Worm (Caenorhabditis elegans): Measurements from ENCODE around the gene str-204.

Gene str-204

DNA sequence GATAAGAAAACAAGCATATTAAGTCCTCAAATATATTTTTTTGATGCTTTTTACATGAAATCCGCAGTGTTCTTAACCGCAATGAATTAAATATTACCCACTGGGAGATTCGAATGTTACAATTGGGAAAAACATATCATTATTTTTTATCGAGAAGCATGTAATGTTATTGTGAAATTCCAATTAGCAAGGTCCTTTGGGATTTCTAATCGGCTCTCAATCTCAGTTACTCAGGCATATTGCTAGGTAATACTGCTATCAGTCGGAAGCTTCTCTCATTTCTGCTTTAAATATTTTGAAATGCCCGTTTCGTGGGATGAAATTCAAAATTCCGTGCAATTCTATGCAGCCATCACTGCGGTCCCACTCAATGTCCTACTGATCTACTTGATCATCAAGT lies at the start of gene str-204:
Gene str-204, plus strand, starts transcription at position 301 of the 400 bp plus-strand sequence.
- no peak for TF ChIP-seq nhr-76 (tag; optimal IDR thresholded peaks at IDR 0.05)
- TF ChIP-seq cnd-1 (tag; optimal IDR thresholded peaks at IDR 0.05) = no peak
- TF ChIP-seq ztf-11 (tag; optimal IDR thresholded peaks at IDR 0.05) = no peak
- no peak for TF ChIP-seq unc-62 (GFP tag; optimal IDR thresholded peaks at IDR 0.05)
- TF ChIP-seq elt-1 (tag; optimal IDR thresholded peaks at IDR 0.05; ENCODE audit: borderline replicate concordance, insufficient read depth) = no peak
- TF ChIP-seq sem-2 (GFP tag; optimal IDR thresholded peaks at IDR 0.05) = no peak
- TF ChIP-seq lin-32 (GFP tag; optimal IDR thresholded peaks at IDR 0.05) = no peak
- no peak for TF ChIP-seq elt-3 (tag; optimal IDR thresholded peaks at IDR 0.05)
- no peak for TF ChIP-seq bed-3 (GFP tag; optimal IDR thresholded peaks at IDR 0.05)
- no peak for TF ChIP-seq tbx-8 (GFP tag; optimal IDR thresholded peaks at IDR 0.05)
- TF ChIP-seq drap-1 (GFP tag; optimal IDR thresholded peaks at IDR 0.05) = no peak
- TF ChIP-seq nhr-28 (tag; optimal IDR thresholded peaks at IDR 0.05) = no peak
- no peak for TF ChIP-seq sptf-1 (tag; optimal IDR thresholded peaks at IDR 0.05)
- no peak for TF ChIP-seq ceh-39 (tag; optimal IDR thresholded peaks at IDR 0.05)
- no peak for TF ChIP-seq ceh-43 (GFP tag; optimal IDR thresholded peaks at IDR 0.05)
- no peak for TF ChIP-seq lsy-2 (tag; optimal IDR thresholded peaks at IDR 0.05)
- no peak for TF ChIP-seq mab-5 (tag; optimal IDR thresholded peaks at IDR 0.05)
- TF ChIP-seq flh-1 (GFP tag; optimal IDR thresholded peaks at IDR 0.05) = no peak

DNA sequence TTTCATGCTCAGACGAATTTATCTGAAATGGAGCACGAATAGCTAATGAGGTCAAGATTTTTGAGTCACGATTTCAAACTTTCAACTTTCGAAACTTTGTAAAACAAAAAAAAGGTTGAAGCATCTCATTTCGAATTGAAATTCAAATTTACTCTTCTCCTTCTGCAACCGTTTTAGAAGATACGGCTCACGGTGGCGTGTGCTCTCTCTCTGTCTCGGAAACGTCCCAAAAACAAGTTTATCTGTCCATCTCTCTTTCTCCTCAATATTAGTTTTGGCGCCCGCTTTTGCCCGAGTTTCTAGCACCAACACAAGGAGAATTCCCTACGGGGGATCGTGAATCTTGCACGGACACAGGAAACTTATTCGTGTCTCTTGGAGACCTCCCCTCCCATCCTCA lies 49.1 kb upstream of the str-204 start:
- TF ChIP-seq hlh-1 (tag; optimal IDR thresholded peaks at IDR 0.05) (no peak), ces-1 (GFP tag; optimal IDR thresholded peaks at IDR 0.05) (peak; percentile 21), pha-4 (tag; optimal IDR thresholded peaks at IDR 0.05) (no peak), elt-1 (tag; optimal IDR thresholded peaks at IDR 0.05; ENCODE audit: borderline replicate concordance, insufficient read depth) (no peak), M03D4.4 (tag; optimal IDR thresholded peaks at IDR 0.05) (no peak)

DNA sequence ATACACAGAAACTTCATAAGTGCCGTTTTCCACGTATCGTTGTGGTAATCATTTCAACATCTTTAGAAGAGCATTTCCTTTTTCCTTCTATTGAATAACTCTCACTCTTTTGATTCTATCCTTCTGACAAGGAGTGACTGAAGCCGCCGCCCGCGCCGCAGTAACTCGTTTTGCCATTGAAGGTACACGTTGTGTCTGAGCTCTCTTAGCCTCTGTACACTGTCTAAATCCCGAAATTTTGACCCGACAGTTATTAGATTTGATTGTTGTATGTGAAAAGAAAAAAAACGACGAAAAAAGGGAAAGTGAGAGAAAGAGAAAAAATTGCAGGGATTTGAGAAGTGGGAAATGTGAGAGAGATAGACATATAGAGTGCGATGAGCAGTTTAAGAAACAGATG lies 48.2 kb upstream of the str-204 start:
- no peak for TF ChIP-seq mab-5 (tag; optimal IDR thresholded peaks at IDR 0.05)
- TF ChIP-seq unc-120 (tag; optimal IDR thresholded peaks at IDR 0.05; ENCODE audit: poor library complexity, severe bottlenecking) = no peak
- no peak for TF ChIP-seq cnd-1 (tag; optimal IDR thresholded peaks at IDR 0.05)
- TF ChIP-seq nhr-237 (tag; optimal IDR thresholded peaks at IDR 0.05) = no peak
- TF ChIP-seq lin-13 (tag; optimal IDR thresholded peaks at IDR 0.05) = no peak
- peak; percentile 95 for TF ChIP-seq ces-1 (GFP tag; optimal IDR thresholded peaks at IDR 0.05)

DNA sequence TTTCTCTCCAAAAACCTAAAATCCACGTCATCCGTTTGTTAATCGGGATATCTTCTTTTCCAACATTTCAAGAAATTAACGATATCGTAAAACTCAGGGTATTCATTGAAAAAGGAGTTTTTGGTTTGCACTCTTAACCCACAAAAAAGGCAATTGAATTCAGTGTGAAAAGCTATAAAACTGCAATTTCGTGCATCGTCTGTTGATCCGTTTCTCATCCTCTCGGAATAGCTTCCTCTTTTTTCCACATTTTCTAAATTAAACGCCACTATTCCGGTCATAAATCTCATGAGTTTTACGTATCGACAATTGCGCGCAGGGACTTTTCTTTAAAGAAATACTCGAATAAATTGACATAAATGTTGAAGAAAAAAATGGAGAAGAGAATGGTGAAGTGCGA lies 47.3 kb upstream of the str-204 start:
- TF ChIP-seq elt-3 (tag; optimal IDR thresholded peaks at IDR 0.05) (no peak), mep-1 (tag; optimal IDR thresholded peaks at IDR 0.05) (no peak), ceh-43 (GFP tag; optimal IDR thresholded peaks at IDR 0.05) (no peak), M03D4.4 (tag; optimal IDR thresholded peaks at IDR 0.05) (no peak), lin-32 (GFP tag; optimal IDR thresholded peaks at IDR 0.05) (no peak), unc-39 (tag; optimal IDR thresholded peaks at IDR 0.05) (no peak), unc-120 (tag; optimal IDR thresholded peaks at IDR 0.05; ENCODE audit: poor library complexity, severe bottlenecking) (no peak), ceh-83 (GFP tag; optimal IDR thresholded peaks at IDR 0.05) (no peak), cnd-1 (tag; optimal IDR thresholded peaks at IDR 0.05) (no peak), ztf-11 (tag; optimal IDR thresholded peaks at IDR 0.05) (no peak), flh-1 (GFP tag; optimal IDR thresholded peaks at IDR 0.05) (no peak), mab-5 (tag; optimal IDR thresholded peaks at IDR 0.05) (no peak), snpc-4 (tag; optimal IDR thresholded peaks at IDR 0.05) (no peak), zip-8 (tag; optimal IDR thresholded peaks at IDR 0.05) (no peak), nhr-76 (tag; optimal IDR thresholded peaks at IDR 0.05) (no peak)

DNA sequence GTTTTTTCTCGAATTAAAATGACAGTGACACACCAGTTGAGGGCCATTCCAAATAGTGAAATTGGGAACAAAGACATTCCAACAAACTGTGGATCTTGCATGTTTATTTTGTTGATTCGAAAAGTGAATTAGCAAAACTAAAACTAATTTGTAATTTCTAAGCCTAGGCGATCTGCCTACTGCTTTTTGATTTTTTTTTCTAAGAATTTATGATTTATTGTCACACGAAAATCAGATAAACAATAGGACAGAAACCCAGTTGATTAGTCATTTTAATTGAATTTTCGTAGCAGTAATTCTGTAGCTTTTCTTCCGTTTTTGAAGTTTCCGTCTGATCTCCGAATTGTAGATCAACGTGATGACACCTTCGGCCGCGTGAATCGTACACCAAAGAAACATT lies 40.7 kb upstream of the str-204 start, which contains the start of gene srx-33:
Gene srx-33, minus strand, starts transcription at position 101 of the 400 bp plus-strand sequence.
- no peak for TF ChIP-seq ztf-11 (tag; optimal IDR thresholded peaks at IDR 0.05)
- TF ChIP-seq ceh-83 (GFP tag; optimal IDR thresholded peaks at IDR 0.05) = no peak
- TF ChIP-seq sem-2 (GFP tag; optimal IDR thresholded peaks at IDR 0.05) = no peak
- no peak for TF ChIP-seq elt-3 (tag; optimal IDR thresholded peaks at IDR 0.05)
- TF ChIP-seq ham-2 (GFP tag; optimal IDR thresholded peaks at IDR 0.05) = no peak
- TF ChIP-seq unc-120 (tag; optimal IDR thresholded peaks at IDR 0.05; ENCODE audit: poor library complexity, severe bottlenecking) = no peak
- no peak for TF ChIP-seq tbx-8 (GFP tag; optimal IDR thresholded peaks at IDR 0.05)
- TF ChIP-seq lin-13 (tag; optimal IDR thresholded peaks at IDR 0.05) = no peak
- no peak for TF ChIP-seq ceh-43 (GFP tag; optimal IDR thresholded peaks at IDR 0.05)
- no peak for TF ChIP-seq elt-1 (tag; optimal IDR thresholded peaks at IDR 0.05; ENCODE audit: borderline replicate concordance, insufficient read depth)
- no peak for TF ChIP-seq zip-8 (tag; optimal IDR thresholded peaks at IDR 0.05)
- TF ChIP-seq lin-32 (GFP tag; optimal IDR thresholded peaks at IDR 0.05) = no peak
- no peak for TF ChIP-seq nhr-28 (tag; optimal IDR thresholded peaks at IDR 0.05)
- no peak for TF ChIP-seq mab-5 (tag; optimal IDR thresholded peaks at IDR 0.05)
